Worm (Caenorhabditis elegans): ENCODE measurements around the gene F59A6.13.

F59A6.13 gene

DNA sequence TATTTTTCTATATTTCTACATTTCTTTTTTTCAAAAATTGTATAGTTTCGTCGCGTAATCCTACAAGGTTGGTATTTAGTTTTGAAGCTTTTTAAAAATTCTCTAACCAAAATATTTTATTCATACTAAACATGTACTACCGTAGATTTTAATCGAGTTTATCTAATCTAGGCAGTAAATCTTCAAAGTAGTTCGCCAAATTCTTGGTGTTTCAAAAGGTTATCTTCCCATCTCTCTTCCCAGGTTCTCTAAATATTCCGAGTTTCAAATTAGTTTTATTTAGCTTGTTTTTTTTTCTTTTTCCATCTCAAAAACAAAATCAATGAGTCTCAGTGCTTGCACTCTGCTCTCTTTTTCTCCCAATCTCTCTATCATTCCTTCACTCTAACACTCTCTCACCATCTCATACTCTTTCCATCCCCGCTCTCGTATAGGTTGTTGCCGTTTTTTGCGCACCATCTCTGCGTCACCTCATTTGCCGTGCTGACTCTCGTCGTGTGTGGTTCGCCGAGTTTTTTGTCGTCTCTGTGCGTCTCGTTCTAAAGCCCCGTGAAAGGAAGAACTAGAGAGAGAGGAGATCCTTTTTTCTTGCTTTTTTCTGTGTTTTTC, 5.5 kb upstream of the F59A6.13 start (continued):
- TF ChIP-seq efl-3 (GFP tag; optimal IDR thresholded peaks at IDR 0.05), result no peak
- TF ChIP-seq ceh-63 (GFP tag; optimal IDR thresholded peaks at IDR 0.05), result no peak
- TF ChIP-seq tbx-2 (tag; optimal IDR thresholded peaks at IDR 0.05), result peak; percentile 67
- TF ChIP-seq fos-1 (tag; optimal IDR thresholded peaks at IDR 0.05), result peak; percentile 14
- no peak for TF ChIP-seq C34B4.2 (tag; optimal IDR thresholded peaks at IDR 0.05)
- TF ChIP-seq unc-98 (GFP tag; IDR thresholded peaks at IDR 0.05), result no peak
- no peak for TF ChIP-seq zip-4 (GFP tag; optimal IDR thresholded peaks at IDR 0.05)
- TF ChIP-seq lin-14 (GFP tag; optimal IDR thresholded peaks at IDR 0.05), result peak; percentile 93
- TF ChIP-seq lin-39 (tag; optimal IDR thresholded peaks at IDR 0.05), result no peak
- TF ChIP-seq snu-23 (GFP tag; optimal IDR thresholded peaks at IDR 0.05), result peak; percentile 83
- no peak for TF ChIP-seq pqm-1 (tag; optimal IDR thresholded peaks at IDR 0.05)
- no peak for TF ChIP-seq pag-3 (tag; optimal IDR thresholded peaks at IDR 0.05; ENCODE audit: borderline replicate concordance, insufficient read depth)
- TF ChIP-seq nhr-12 (tag; optimal IDR thresholded peaks at IDR 0.05), result no peak
- no peak for TF ChIP-seq ceh-88 (GFP tag; IDR thresholded peaks at IDR 0.05)
- TF ChIP-seq ztf-11 (tag; optimal IDR thresholded peaks at IDR 0.05), result peak in 1 of 2 experiments; percentile 12
- TF ChIP-seq lir-3 (tag; optimal IDR thresholded peaks at IDR 0.05; ENCODE audit: poor library complexity), result peak; percentile 26
- peak; percentile 86 for TF ChIP-seq nhr-85 (tag)
- TF ChIP-seq F16B12.6 (tag; optimal IDR thresholded peaks at IDR 0.05), result peak; percentile 22
- peak; percentile 22 to 48 (median 45) for TF ChIP-seq dpl-1 (GFP tag; optimal IDR thresholded peaks at IDR 0.05)
- TF ChIP-seq egl-13 (tag; optimal IDR thresholded peaks at IDR 0.05), result peak; percentile 48
- peak; percentile 72 to 79 for TF ChIP-seq efl-1 (optimal IDR thresholded peaks at IDR 0.05)
- peak; percentile 28 to 92 for TF ChIP-seq efl-1 (GFP tag; optimal IDR thresholded peaks at IDR 0.05 in 1 of 2)
- no peak for TF ChIP-seq alr-1 (tag; optimal IDR thresholded peaks at IDR 0.05; ENCODE audit: borderline replicate concordance)
- TF ChIP-seq hlh-17 (GFP tag; optimal IDR thresholded peaks at IDR 0.05; ENCODE audit: borderline replicate concordance), result no peak
- TF ChIP-seq nhr-76 (tag; optimal IDR thresholded peaks at IDR 0.05), result no peak
- peak; percentile 47 for TF ChIP-seq rnt-1 (tag; optimal IDR thresholded peaks at IDR 0.05)
- peak; percentile 61 for TF ChIP-seq isw-1 (GFP tag; IDR thresholded peaks at IDR 0.05)
- no peak for TF ChIP-seq hlh-4 (tag; optimal IDR thresholded peaks at IDR 0.05)
- no peak for TF ChIP-seq sox-4 (tag; optimal IDR thresholded peaks at IDR 0.05)
- TF ChIP-seq unc-86 (tag; optimal IDR thresholded peaks at IDR 0.05), result peak; percentile 75
- no peak for TF ChIP-seq fkh-4 (tag; optimal IDR thresholded peaks at IDR 0.05; ENCODE audit: borderline replicate concordance)
- TF ChIP-seq nhr-77 (tag; optimal IDR thresholded peaks at IDR 0.05), result peak; percentile 16
- TF ChIP-seq nhr-90 (tag; optimal IDR thresholded peaks at IDR 0.05; ENCODE audit: poor library complexity), result peak; percentile 35
- TF ChIP-seq skn-1 (tag; optimal IDR thresholded peaks at IDR 0.05), result peak; percentile 65
- TF ChIP-seq lin-35 (GFP tag; optimal IDR thresholded peaks at IDR 0.05), result peak; percentile 66 to 70
- no peak for TF ChIP-seq nhr-11 (tag; optimal IDR thresholded peaks at IDR 0.05)
- TF ChIP-seq elt-2 (tag; optimal IDR thresholded peaks at IDR 0.05), result peak; percentile 83
- peak; percentile 51 to 68 (median 61) for TF ChIP-seq ceh-82 (tag; optimal IDR thresholded peaks at IDR 0.05)
- TF ChIP-seq egl-27 (tag; optimal IDR thresholded peaks at IDR 0.05), result no peak
- TF ChIP-seq ztf-4 (tag; optimal IDR thresholded peaks at IDR 0.05), result peak; percentile 16
- TF ChIP-seq unc-30 (tag; optimal IDR thresholded peaks at IDR 0.05), result no peak
- peak; percentile 67 for TF ChIP-seq nhr-47 (tag; optimal IDR thresholded peaks at IDR 0.05)
- no peak for TF ChIP-seq unc-62 (GFP tag; optimal IDR thresholded peaks at IDR 0.05)
- TF ChIP-seq ama-1 (optimal IDR thresholded peaks at IDR 0.05), result peak; percentile 19
- no peak for TF ChIP-seq vab-15 (tag; optimal IDR thresholded peaks at IDR 0.05)
- TF ChIP-seq unc-130 (tag; optimal IDR thresholded peaks at IDR 0.05), result no peak
- TF ChIP-seq nhr-28 (tag; optimal IDR thresholded peaks at IDR 0.05), result no peak
- peak; percentile 64 for TF ChIP-seq jun-1 (tag; optimal IDR thresholded peaks at IDR 0.05)
- TF ChIP-seq xbp-1 (tag; optimal IDR thresholded peaks at IDR 0.05), result peak; percentile 38
- no peak for TF ChIP-seq C04F5.9 (tag; optimal IDR thresholded peaks at IDR 0.05)
- peak in 1 of 2 experiments; percentile 56 for TF ChIP-seq mdl-1 (tag; optimal IDR thresholded peaks at IDR 0.05)
- TF ChIP-seq irx-1 (tag; optimal IDR thresholded peaks at IDR 0.05), result peak; percentile 49
